Fruit fly (Drosophila melanogaster) whole organism, embryonic: ENCODE measurements around the gene Gr61a.

Source experiments
- Atf6 ChIP-seq: fragments of 200-800 bp; sonication (Bioruptor generic); IDR thresholded peaks from 2 replicates; pipeline ENCODE4 v1.3.6; 2022; ENCODE audit warnings: missing biosample characterization, missing genetic modification characterization
- Awh ChIP-seq: fragments of 200-800 bp; sonication (Bioruptor generic); IDR thresholded peaks from 2 replicates; pipeline ENCODE4, ENCODE4 v1.3.6; 2022; ENCODE audit warnings: missing biosample characterization, missing genetic modification characterization
- C15 ChIP-seq: fragments of 200-800 bp; sonication (Bioruptor generic); IDR thresholded peaks from 3 replicates; pipeline ENCODE4 v1.3.6; 2022; ENCODE audit warnings: missing biosample characterization, missing genetic modification characterization
- CG10274 ChIP-seq: fragments of 200-800 bp; sonication (Bioruptor generic); optimal IDR thresholded peaks from 3 replicates; lab custom pipeline; 2017; ENCODE audit warnings: missing biosample characterization, mild to moderate bottlenecking, missing genetic modification characterization
- CG11085 ChIP-seq: fragments of 200-800 bp; sonication (Bioruptor generic); IDR thresholded peaks from 2 replicates; pipeline ENCODE4 v1.3.6; 2022; ENCODE audit warnings: missing biosample characterization, missing genetic modification characterization
- CG11247 ChIP-seq: fragments of 200-800 bp; sonication (Bioruptor generic); IDR thresholded peaks from 2 replicates; pipeline ENCODE4 v1.3.6; 2022; ENCODE audit warnings: missing biosample characterization, missing genetic modification characterization
- CG11696 ChIP-seq: fragments of 200-800 bp; sonication (Bioruptor generic); IDR thresholded peaks from 2 replicates; pipeline ENCODE4 v1.3.6; 2022; ENCODE audit warnings: missing biosample characterization, missing genetic modification characterization
- CG15601 ChIP-seq: fragments of 200-800 bp; sonication (Bioruptor generic); optimal IDR thresholded peaks from 3 replicates; lab custom pipeline; 2019; ENCODE audit warnings: missing biosample characterization, mild to moderate bottlenecking, missing genetic modification characterization, moderate library complexity
- CG17359 ChIP-seq: fragments of 200-800 bp; sonication (Bioruptor generic); optimal IDR thresholded peaks from 3 replicates; lab custom pipeline; 2018; ENCODE audit warnings: missing biosample characterization, mild to moderate bottlenecking, missing genetic modification characterization, moderate library complexity
- CG17385 ChIP-seq: fragments of 200-800 bp; sonication (Bioruptor generic); optimal IDR thresholded peaks from 3 replicates; lab custom pipeline; 2018; ENCODE audit warnings: missing biosample characterization, mild to moderate bottlenecking, missing genetic modification characterization
- CG18619 ChIP-seq: fragments of 200-800 bp; sonication (Bioruptor generic); optimal IDR thresholded peaks from 3 replicates; lab custom pipeline; 2017; ENCODE audit warnings: missing biosample characterization, mild to moderate bottlenecking, missing genetic modification characterization
- CG2120 ChIP-seq: fragments of 200-800 bp; sonication (Bioruptor generic); optimal IDR thresholded peaks from 3 replicates; lab custom pipeline; 2016; ENCODE audit warnings: missing biosample characterization, missing genetic modification characterization
- CG2678 ChIP-seq: fragments of 200-800 bp; sonication (Bioruptor generic); optimal IDR thresholded peaks from 3 replicates; lab custom pipeline; 2019; ENCODE audit warnings: missing biosample characterization, mild to moderate bottlenecking, missing genetic modification characterization, moderate library complexity
- CG31224 ChIP-seq: fragments of 200-800 bp; sonication (Bioruptor generic); IDR thresholded peaks from 2 replicates; pipeline ENCODE4 v1.3.6; 2022; ENCODE audit warnings: missing biosample characterization, missing genetic modification characterization
- CG42726 ChIP-seq: fragments of 200-800 bp; sonication (Bioruptor generic); IDR thresholded peaks from 2 replicates; pipeline ENCODE4 v1.3.6; 2022; ENCODE audit warnings: missing biosample characterization, missing genetic modification characterization; ENCODE audit not compliant: partially characterized antibody
- CG4360 ChIP-seq: fragments of 200-800 bp; sonication (Bioruptor generic); IDR thresholded peaks from 2 replicates; pipeline ENCODE4 v1.3.6; 2022; ENCODE audit warnings: missing biosample characterization, missing genetic modification characterization
- CG4730 ChIP-seq: fragments of 200-800 bp; sonication (Bioruptor generic); IDR thresholded peaks from 2 replicates; pipeline ENCODE4 v1.3.6; 2022; ENCODE audit warnings: missing biosample characterization, missing genetic modification characterization
- CG6683 ChIP-seq: fragments of 200-800 bp; sonication (Bioruptor generic); optimal IDR thresholded peaks from 2 replicates; lab custom pipeline; 2017; ENCODE audit warnings: missing biosample characterization, mild to moderate bottlenecking, missing genetic modification characterization, missing genetic modification reagents
- CG6813 ChIP-seq: fragments of 200-800 bp; sonication (Bioruptor generic); optimal IDR thresholded peaks from 2 replicates; lab custom pipeline; 2017; ENCODE audit warnings: missing biosample characterization, missing genetic modification characterization, mild to moderate bottlenecking, moderate library complexity, missing genetic modification reagents
- CG7357 ChIP-seq: fragments of 200-800 bp; sonication (Bioruptor generic); IDR thresholded peaks from 3 replicates; pipeline ENCODE4 v1.3.6; 2022; ENCODE audit warnings: missing biosample characterization, missing genetic modification characterization
- CHES-1-like ChIP-seq: fragments of 200-800 bp; sonication (Bioruptor generic); optimal IDR thresholded peaks from 2 replicates; lab custom pipeline; 2016; ENCODE audit warnings: missing biosample characterization, missing genetic modification characterization
- Camta ChIP-seq: fragments of 200-800 bp; sonication (Bioruptor generic); optimal IDR thresholded peaks from 2 replicates; lab custom pipeline; 2016; ENCODE audit warnings: missing biosample characterization, missing genetic modification characterization
- Dfd ChIP-seq, 2 experiments: fragments of >200 bp; optimal IDR thresholded peaks; 2 replicates each; lab custom pipeline; 2017; ENCODE audit warnings: missing biosample characterization in 2 of 2, missing genetic modification characterization in 2 of 2
- Dref ChIP-seq: fragments of 200-800 bp; sonication (Bioruptor generic); IDR thresholded peaks from 2 replicates; pipeline ENCODE4 v1.3.6; 2022; ENCODE audit warnings: missing biosample characterization, missing genetic modification characterization
- E2f2 ChIP-seq: fragments of 200-800 bp; sonication (Bioruptor generic); IDR thresholded peaks from 2 replicates; pipeline ENCODE4 v1.3.6; 2022; ENCODE audit warnings: missing biosample characterization, missing genetic modification characterization
- Gug ChIP-seq: fragments of 200-800 bp; sonication (Bioruptor generic); IDR thresholded peaks from 4 replicates; pipeline ENCODE4 v1.3.6; 2022; ENCODE audit warnings: missing biosample characterization, missing genetic modification characterization
- Lim3 ChIP-seq: fragments of 200-800 bp; sonication (Bioruptor generic); IDR thresholded peaks from 2 replicates; pipeline ENCODE4 v1.3.6; 2022; ENCODE audit warnings: missing biosample characterization, missing genetic modification characterization
- Mes4 ChIP-seq: fragments of 200-800 bp; sonication (Bioruptor generic); optimal IDR thresholded peaks from 2 replicates; lab custom pipeline; 2016; ENCODE audit warnings: missing biosample characterization, missing genetic modification characterization
- Opbp ChIP-seq: fragments of 200-800 bp; sonication (Bioruptor generic); IDR thresholded peaks from 3 replicates; pipeline ENCODE4 v1.3.6; 2022; ENCODE audit warnings: missing biosample characterization, missing genetic modification characterization; ENCODE audit not compliant: partially characterized antibody
- Poxn ChIP-seq: fragments of 200-800 bp; sonication (Bioruptor generic); IDR thresholded peaks from 2 replicates; pipeline ENCODE4 v1.3.6; 2022; ENCODE audit warnings: missing biosample characterization, missing genetic modification characterization
- Scr ChIP-seq: fragments of 200-800 bp; sonication (Bioruptor generic); IDR thresholded peaks from 2 replicates; pipeline ENCODE4 v1.3.6; 2022; ENCODE audit warnings: missing biosample characterization, missing genetic modification characterization; ENCODE audit not compliant: partially characterized antibody
- Ssrp ChIP-seq: fragments of 200-800 bp; sonication (Bioruptor generic); optimal IDR thresholded peaks from 2 replicates; lab custom pipeline; 2018; ENCODE audit warnings: missing biosample characterization, mild to moderate bottlenecking, missing genetic modification characterization, moderate library complexity
- bsh ChIP-seq, 2 experiments: fragments of 200-800 bp; sonication (Bioruptor generic); optimal IDR thresholded peaks; 2 replicates each; lab custom pipeline; 2017 to 2018; ENCODE audit warnings: mild to moderate bottlenecking in 2 of 2, missing biosample characterization in 2 of 2, missing genetic modification characterization in 2 of 2, moderate library complexity in 1 of 2
- ci ChIP-seq: fragments of 200-800 bp; sonication (Bioruptor generic); IDR thresholded peaks from 3 replicates; pipeline ENCODE4 v1.3.6; 2022; ENCODE audit warnings: missing biosample characterization, missing genetic modification characterization
- danr ChIP-seq: fragments of 200-800 bp; sonication (Bioruptor generic); IDR thresholded peaks from 2 replicates; pipeline ENCODE4 v1.3.6; 2022; ENCODE audit warnings: missing biosample characterization, missing genetic modification characterization
- emc ChIP-seq: fragments of 200-800 bp; sonication (Bioruptor generic); optimal IDR thresholded peaks from 2 replicates; lab custom pipeline; 2016; ENCODE audit warnings: missing biosample characterization, missing genetic modification characterization
- grau ChIP-seq: fragments of 200-800 bp; optimal IDR thresholded peaks from 3 replicates; lab custom pipeline; 2019; ENCODE audit warnings: missing biosample characterization, mild to moderate bottlenecking, missing genetic modification characterization, moderate library complexity
- ind ChIP-seq: fragments of 200-800 bp; sonication (Bioruptor generic); optimal IDR thresholded peaks from 3 replicates; lab custom pipeline; 2016; ENCODE audit warnings: missing biosample characterization, missing genetic modification characterization
- knrl ChIP-seq: fragments of 200-800 bp; sonication (Bioruptor generic); IDR thresholded peaks from 3 replicates; pipeline ENCODE4 v1.3.6; 2022; ENCODE audit warnings: missing biosample characterization, missing genetic modification characterization; ENCODE audit not compliant: partially characterized antibody
- lmd ChIP-seq: fragments of 200-800 bp; sonication (Bioruptor generic); IDR thresholded peaks from 2 replicates; pipeline ENCODE4 v1.3.6; 2022; ENCODE audit warnings: missing biosample characterization, missing genetic modification characterization
- mirr ChIP-seq: fragments of 200-800 bp; sonication (Bioruptor generic); optimal IDR thresholded peaks from 3 replicates; lab custom pipeline; 2018; ENCODE audit warnings: missing biosample characterization, mild to moderate bottlenecking, missing genetic modification characterization
- p53 ChIP-seq: fragments of 200-800 bp; sonication (Bioruptor generic); optimal IDR thresholded peaks from 2 replicates; lab custom pipeline; 2016; ENCODE audit warnings: missing biosample characterization, missing genetic modification characterization
- repo ChIP-seq: fragments of 200-800 bp; sonication (Bioruptor generic); optimal IDR thresholded peaks from 2 replicates; lab custom pipeline; 2016; ENCODE audit warnings: missing biosample characterization, missing genetic modification characterization
- sqz ChIP-seq: fragments of 200-800 bp; sonication (Bioruptor generic); optimal IDR thresholded peaks from 3 replicates; lab custom pipeline; 2018; ENCODE audit warnings: missing biosample characterization, mild to moderate bottlenecking, missing genetic modification characterization
- sug ChIP-seq: fragments of 200-800 bp; optimal IDR thresholded peaks from 2 replicates; lab custom pipeline; 2019; ENCODE audit warnings: missing biosample characterization, mild to moderate bottlenecking, missing genetic modification characterization, moderate library complexity
- tap ChIP-seq: fragments of 200-800 bp; optimal IDR thresholded peaks from 3 replicates; lab custom pipeline; 2019; ENCODE audit warnings: missing biosample characterization, mild to moderate bottlenecking, missing genetic modification characterization, moderate library complexity
- tup ChIP-seq: fragments of 200-800 bp; sonication (Bioruptor generic); optimal IDR thresholded peaks from 2 replicates; lab custom pipeline; 2016; ENCODE audit warnings: missing biosample characterization, mild to moderate bottlenecking, missing genetic modification characterization, moderate library complexity
- unpg ChIP-seq: fragments of 200-800 bp; sonication (Bioruptor generic); optimal IDR thresholded peaks from 3 replicates; lab custom pipeline; 2018; ENCODE audit warnings: missing biosample characterization, mild to moderate bottlenecking, missing genetic modification characterization, moderate library complexity
- zen2 ChIP-seq: fragments of 200-800 bp; sonication (Bioruptor generic); IDR thresholded peaks from 3 replicates; pipeline ENCODE4 v1.3.6; 2022; ENCODE audit warnings: missing biosample characterization, missing genetic modification characterization; ENCODE audit not compliant: partially characterized antibody
- zfh2 ChIP-seq: fragments of 200-800 bp; sonication (Bioruptor generic); optimal IDR thresholded peaks from 2 replicates; lab custom pipeline; 2016; ENCODE audit warnings: missing biosample characterization, missing genetic modification characterization

Gr61a gene

dm6 chr3L:799837-800513 is 41.3 kb upstream of the Gr61a start (continued):
- TF ChIP-seq CG15601 (tag; lab: Kevin White, UChicago) (peak; percentile 31), CG2678 (tag; lab: Kevin White, UChicago) (peak; percentile 36), zfh2 (GFP tag; lab: Kevin White, UChicago) (no peak), CHES-1-like (GFP tag; lab: Kevin White, UChicago) (no peak), CG6813 (GFP tag; lab: Kevin White, UChicago) (no peak), ind (GFP tag; lab: Kevin White, UChicago) (peak; percentile 17), bsh (GFP tag; optimal IDR thresholded peaks at IDR 0.05; lab: Kevin White, UChicago) (peak; percentile 15 to 73), CG18619 (GFP tag; lab: Kevin White, UChicago) (peak; percentile 12), CG31224 (GFP tag; lab: Robert Waterston, UW) (no peak), Mes4 (GFP tag; lab: Kevin White, UChicago) (no peak), Camta (no peak), mirr (GFP tag; lab: Kevin White, UChicago) (no peak), CG2120 (no peak), CG42726 (no peak), CG11696 (GFP tag; lab: Robert Waterston, UW) (no peak), Opbp (no peak), CG17385 (GFP tag; lab: Kevin White, UChicago) (peak; percentile 19), CG4730 (GFP tag; lab: Robert Waterston, UW) (no peak), sqz (GFP tag; lab: Kevin White, UChicago) (no peak), CG11247 (no peak), repo (GFP tag; lab: Kevin White, UChicago) (no peak), Ssrp (tag; lab: Kevin White, UChicago) (peak; percentile 49), grau (tag; lab: Kevin White, UChicago) (no peak), ci (GFP tag; lab: Robert Waterston, UW) (peak; percentile 82), emc (GFP tag; lab: Kevin White, UChicago) (no peak), knrl (GFP tag; lab: Robert Waterston, UW) (no peak), lmd (GFP tag; lab: Robert Waterston, UW) (0 out of 2 replicates have a peak, but pooled peaks have one; percentile 17), CG6683 (GFP tag; lab: Kevin White, UChicago) (no peak), unpg (GFP tag; lab: Kevin White, UChicago) (peak; percentile 56), Poxn (GFP tag; lab: Robert Waterston, UW) (no peak), sug (tag; lab: Kevin White, UChicago) (no peak), Dfd (GFP tag; optimal IDR thresholded peaks at IDR 0.05; lab: Kevin White, UChicago) (no peak), Scr (no peak), C15 (GFP tag; lab: Robert Waterston, UW) (no peak), CG17359 (tag; lab: Kevin White, UChicago) (peak; percentile 49), Lim3 (GFP tag; lab: Robert Waterston, UW) (no peak), Dref (GFP tag; lab: Robert Waterston, UW) (no peak), Atf6 (no peak), zen2 (GFP tag; lab: Robert Waterston, UW) (no peak), danr (GFP tag; lab: Robert Waterston, UW) (0 out of 2 replicates have a peak, but pooled peaks have one; percentile 29), p53 (GFP tag; lab: Kevin White, UChicago) (no peak), CG4360 (GFP tag; lab: Robert Waterston, UW) (no peak; the same call in 1 of the 2 replicates), tap (tag; lab: Kevin White, UChicago) (peak; percentile 17), Gug (GFP tag; lab: Robert Waterston, UW) (no peak; the same call in 3 of the 4 replicates), E2f2 (GFP tag; lab: Robert Waterston, UW) (peak; percentile 34; the same call in 1 of the 2 replicates), CG11085 (0 out of 2 replicates have a peak, but pooled peaks have one; percentile 24), CG7357 (GFP tag; lab: Robert Waterston, UW) (peak; percentile 52; the same call in 1 of the 3 replicates), tup (GFP tag; lab: Kevin White, UChicago) (no peak), CG10274 (GFP tag; lab: Kevin White, UChicago) (no peak), Awh (GFP tag; lab: Robert Waterston, UW) (peak; percentile 57)
